Fruit fly (Drosophila melanogaster): ENCODE measurements around the gene CG7218.

Gene CG7218

DNA sequence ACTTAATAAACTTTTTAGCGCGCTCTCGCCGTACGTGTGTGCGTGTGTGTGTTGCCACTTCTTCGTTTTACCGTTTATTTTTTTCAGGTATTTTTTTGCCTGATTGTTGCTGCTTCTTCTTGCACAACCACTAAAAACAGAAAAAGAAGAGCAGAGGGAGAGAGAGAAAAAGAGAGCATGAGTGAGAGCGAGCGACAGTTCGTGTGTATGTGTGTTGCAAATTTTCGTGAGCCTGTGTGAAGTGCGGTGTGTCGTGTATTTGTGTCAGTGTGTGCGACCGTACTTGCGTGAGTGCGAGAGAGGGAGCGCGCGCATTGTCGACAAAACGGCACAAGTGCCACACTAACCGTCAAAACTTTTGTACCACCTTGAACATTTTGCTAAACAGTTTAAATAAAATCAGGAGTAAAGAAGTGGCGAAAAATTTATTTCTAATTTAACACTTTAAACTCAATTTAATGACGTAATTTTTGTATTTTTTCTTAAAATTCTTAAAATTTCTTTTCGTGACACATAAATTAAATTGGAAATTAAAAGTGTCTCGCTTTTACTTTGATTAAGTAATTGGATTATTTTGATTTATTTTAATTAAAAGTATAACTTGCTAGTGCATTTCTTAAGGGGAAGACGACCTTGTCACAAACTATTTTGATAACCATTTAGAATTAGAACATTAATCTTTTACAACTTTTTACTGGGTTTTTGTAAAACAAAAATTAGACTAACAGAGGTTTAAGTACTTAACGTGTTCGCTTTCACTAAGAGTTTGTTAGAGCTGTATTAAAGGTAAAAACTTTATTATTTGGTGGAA, 33.0 kb upstream of the CG7218 start:
- TF ChIP-seq CG12104 (GFP tag; optimal IDR thresholded peaks at IDR 0.05) (peak; percentile 59), CG8388 (GFP tag; optimal IDR thresholded peaks at IDR 0.05) (peak; percentile 100), CG15011 (GFP tag; optimal IDR thresholded peaks at IDR 0.05) (peak; percentile 27), Nf-YC (tag; optimal IDR thresholded peaks at IDR 0.05) (peak; percentile 45), CG1233 (GFP tag; optimal IDR thresholded peaks at IDR 0.05) (peak; percentile 73), exex (tag; optimal IDR thresholded peaks at IDR 0.05) (peak; percentile 19), CG30431 (GFP tag; optimal IDR thresholded peaks at IDR 0.05) (peak; percentile 17), CG10147 (GFP tag; optimal IDR thresholded peaks at IDR 0.05) (peak; percentile 58), CG15601 (tag; optimal IDR thresholded peaks at IDR 0.05) (peak; percentile 55), CG13894 (tag; optimal IDR thresholded peaks at IDR 0.05) (no peak), CG12391 (tag; optimal IDR thresholded peaks at IDR 0.05) (peak; percentile 75), CG17829 (tag; optimal IDR thresholded peaks at IDR 0.05) (peak; percentile 50), CG6854 (GFP tag; optimal IDR thresholded peaks at IDR 0.05) (peak; percentile 41), CG6272 (GFP tag; IDR thresholded peaks at IDR 0.05) (peak; percentile 9; the same call in 1 of the 2 replicates), Hand (GFP tag; optimal IDR thresholded peaks at IDR 0.05) (peak; percentile 8), CG18599 (GFP tag; optimal IDR thresholded peaks at IDR 0.05) (peak; percentile 71), CG31388 (GFP tag; optimal IDR thresholded peaks at IDR 0.05) (no peak), Blimp-1 (GFP tag; optimal IDR thresholded peaks at IDR 0.05) (peak; percentile 31), nerfin-1 (tag; optimal IDR thresholded peaks at IDR 0.05) (peak; percentile 25), Myb (GFP tag; optimal IDR thresholded peaks at IDR 0.05) (peak; percentile 29), Scr (GFP tag; IDR thresholded peaks at IDR 0.05; ENCODE audit: partially characterized antibody) (no peak), CG7928 (GFP tag; optimal IDR thresholded peaks at IDR 0.05) (peak; percentile 2), CG11696 (GFP tag; IDR thresholded peaks at IDR 0.05) (no peak), CrebB (tag; optimal IDR thresholded peaks at IDR 0.05) (peak; percentile 59), nmo (GFP tag; optimal IDR thresholded peaks at IDR 0.05) (peak; percentile 76), sd (tag; optimal IDR thresholded peaks at IDR 0.05) (peak; percentile 81), MESR4 (GFP tag; optimal IDR thresholded peaks at IDR 0.05) (peak; percentile 40), luna (GFP tag; optimal IDR thresholded peaks at IDR 0.05) (no peak), Fer3 (tag; optimal IDR thresholded peaks at IDR 0.05) (peak; percentile 35), fd3F (GFP tag; optimal IDR thresholded peaks at IDR 0.05) (peak; percentile 22), gt (GFP tag; IDR thresholded peaks at IDR 0.05) (no peak), tio (GFP tag; optimal IDR thresholded peaks at IDR 0.05) (peak; percentile 79), bigmax (GFP tag; optimal IDR thresholded peaks at IDR 0.05) (no peak), CG17568 (GFP tag; optimal IDR thresholded peaks at IDR 0.05) (no peak), pum (GFP tag; optimal IDR thresholded peaks at IDR 0.05) (peak; percentile 41), Oaz (GFP tag; IDR thresholded peaks at IDR 0.05) (no peak), lbe (GFP tag; optimal IDR thresholded peaks at IDR 0.05) (peak; percentile 86), CG2712 (tag; optimal IDR thresholded peaks at IDR 0.05) (peak; percentile 57), psq (GFP tag; optimal IDR thresholded peaks at IDR 0.05) (peak; percentile 31), bab2 (GFP tag; optimal IDR thresholded peaks at IDR 0.05) (peak; percentile 62), HHEX (GFP tag; optimal IDR thresholded peaks at IDR 0.05) (peak; percentile 50), CG7357 (GFP tag; IDR thresholded peaks at IDR 0.05) (0 out of 3 replicates have a peak, but pooled peaks have one; percentile 14), slp2 (GFP tag; optimal IDR thresholded peaks at IDR 0.05) (peak; percentile 50), Dip3 (GFP tag; optimal IDR thresholded peaks at IDR 0.05) (no peak), Ets65A (GFP tag) (no peak), fd64A (GFP tag; optimal IDR thresholded peaks at IDR 0.05) (no peak), Hmr (GFP tag; optimal IDR thresholded peaks at IDR 0.05) (peak; percentile 62), CG11247 (GFP tag; IDR thresholded peaks at IDR 0.05) (no peak)

All from whole organism, embryonic.